Worm (Caenorhabditis elegans) whole organism, L4/young adult: ENCODE results near the gene C34C12.9.

ENCODE experiments used
- W03F9.2 ChIP-seq: fragments of 150-350 bp; optimal IDR thresholded peaks from 2 replicates; lab custom pipeline; 2014; ENCODE audit warnings: missing biosample characterization, missing genetic modification characterization
- dao-5 ChIP-seq: sonication (generic microtip); optimal IDR thresholded peaks from 2 replicates; lab custom pipeline; 2016; ENCODE audit warnings: missing genotype, missing genetic modification characterization, moderate library complexity, missing compliant biosample characterization
- him-1 ChIP-seq: sonication (generic microtip); optimal IDR thresholded peaks from 2 replicates; lab custom pipeline; 2016; ENCODE audit warnings: missing genotype, missing genetic modification reagents, missing genetic modification characterization, missing compliant biosample characterization

The C34C12.9 gene

ce11 chrIII:3487133-3487532 is 11.8 kb upstream of the C34C12.9 start:
- TF ChIP-seq him-1 (tag; lab: Kevin White, UChicago) (no peak), dao-5 (no peak), W03F9.2 (no peak)

- TF ChIP-seq dao-5 (no peak), W03F9.2 (no peak), him-1 (tag; lab: Kevin White, UChicago) (no peak)
Measured at ce11 chrIII:3486055-3486454, 10.7 kb upstream of the C34C12.9 start.

ce11 chrIII:3484995-3485394 is 9.7 kb upstream of the C34C12.9 start:
- no peak for TF ChIP-seq him-1 (tag; lab: Kevin White, UChicago)
- TF ChIP-seq W03F9.2, result no peak
- TF ChIP-seq dao-5, result no peak

- TF ChIP-seq W03F9.2, result no peak
- no peak for TF ChIP-seq him-1 (tag; lab: Kevin White, UChicago)
- TF ChIP-seq dao-5, result no peak
Measured at ce11 chrIII:3482291-3482690, 7.0 kb upstream of the C34C12.9 start, which contains the start of gene C34C12.6. C34C12.6 (plus strand) TSS chrIII:3482591.

ce11 chrIII:3480950-3481349 is 5.6 kb upstream of the C34C12.9 start:
- no peak for TF ChIP-seq W03F9.2
- TF ChIP-seq him-1 (tag; lab: Kevin White, UChicago), result no peak
- no peak for TF ChIP-seq dao-5

- TF ChIP-seq W03F9.2, result no peak
- TF ChIP-seq him-1 (tag; lab: Kevin White, UChicago), result no peak
- TF ChIP-seq dao-5, result no peak
Measured at ce11 chrIII:3480236-3480635, 4.9 kb upstream of the C34C12.9 start.

- TF ChIP-seq him-1 (tag; lab: Kevin White, UChicago) (no peak), W03F9.2 (no peak), dao-5 (no peak)
Measured at ce11 chrIII:3478795-3479398, 3.6 kb upstream of the C34C12.9 start.

- TF ChIP-seq dao-5 (no peak), him-1 (tag; lab: Kevin White, UChicago) (no peak), W03F9.2 (no peak)
Measured at ce11 chrIII:3477375-3477774, 2.1 kb upstream of the C34C12.9 start.

- TF ChIP-seq dao-5 (no peak), him-1 (tag; lab: Kevin White, UChicago) (no peak)
Measured at ce11 chrIII:3476245-3476644, 933 bp upstream of the C34C12.9 start.

- TF ChIP-seq dao-5 (no peak), him-1 (tag; lab: Kevin White, UChicago) (no peak), W03F9.2 (no peak)
Measured at ce11 chrIII:3475014-3475413, 298 bp downstream of the C34C12.9 start.

- TF ChIP-seq dao-5 (no peak), him-1 (tag; lab: Kevin White, UChicago) (no peak)
Measured at ce11 chrIII:3471403-3472053, 3.8 kb downstream of the C34C12.9 start, which contains the start of gene rsu-1. rsu-1 (plus strand) TSS chrIII:3472003.

ce11 chrIII:3470973-3471372 is 4.3 kb downstream of the C34C12.9 start:
- TF ChIP-seq W03F9.2 (no peak), dao-5 (no peak), him-1 (tag; lab: Kevin White, UChicago) (no peak)

- no peak for TF ChIP-seq him-1 (tag; lab: Kevin White, UChicago)
- TF ChIP-seq W03F9.2, result no peak
- no peak for TF ChIP-seq dao-5
Measured at ce11 chrIII:3470433-3470832, 4.9 kb downstream of the C34C12.9 start.

ce11 chrIII:3469646-3470045 is 5.7 kb downstream of the C34C12.9 start, which contains the start of gene smim-14:
smim-14 (minus strand) TSS chrIII:3469746.
- TF ChIP-seq W03F9.2 (no peak), him-1 (tag; lab: Kevin White, UChicago) (no peak), dao-5 (no peak)

- TF ChIP-seq dao-5 (no peak), W03F9.2 (no peak), him-1 (tag; lab: Kevin White, UChicago) (no peak)
Measured at ce11 chrIII:3468384-3468783, 6.9 kb downstream of the C34C12.9 start.

ce11 chrIII:3467013-3467412 is 8.3 kb downstream of the C34C12.9 start:
- TF ChIP-seq him-1 (tag; lab: Kevin White, UChicago) (no peak), dao-5 (no peak), W03F9.2 (no peak)
